Fruit fly (Drosophila melanogaster) whole organism, prepupa: Measurements from ENCODE around the gene CG18130.

Source experiments
- CG11902 ChIP-seq: fragments of 200-800 bp; sonication (Bioruptor generic); optimal IDR thresholded peaks from 3 replicates; lab custom pipeline; 2016; ENCODE audit warnings: missing biosample characterization, missing genetic modification characterization
- CG3032 ChIP-seq: fragments of 200-800 bp; optimal IDR thresholded peaks from 2 replicates; lab custom pipeline; 2019; ENCODE audit warnings: missing biosample characterization, mild to moderate bottlenecking, missing genetic modification characterization, moderate library complexity
- CG32006 ChIP-seq: fragments of 200-800 bp; sonication (Bioruptor generic); optimal IDR thresholded peaks from 3 replicates; lab custom pipeline; 2017; ENCODE audit warnings: missing biosample characterization, mild to moderate bottlenecking, missing genetic modification characterization
- CG6808 ChIP-seq: fragments of 200-800 bp; sonication (Bioruptor generic); optimal IDR thresholded peaks from 3 replicates; lab custom pipeline; 2017; ENCODE audit warnings: missing biosample characterization, missing genetic modification characterization, mild to moderate bottlenecking, moderate library complexity, missing genetic modification reagents
- Eip78C ChIP-seq: fragments of 200-800 bp; sonication (Bioruptor generic); peaks from one replicate; lab custom pipeline; 2016; ENCODE audit warnings: missing biosample characterization, missing genetic modification characterization
- Gug ChIP-seq: fragments of 200-800 bp; sonication (Bioruptor generic); IDR thresholded peaks from 2 replicates; pipeline ENCODE4 v1.3.6; 2022; ENCODE audit warnings: missing biosample characterization, missing genetic modification characterization
- Lpt ChIP-seq: fragments of 200-800 bp; sonication (Bioruptor generic); optimal IDR thresholded peaks from 3 replicates; lab custom pipeline; 2016; ENCODE audit warnings: missing biosample characterization, missing genetic modification characterization
- Sox102F ChIP-seq: fragments of 200-800 bp; sonication (Bioruptor generic); optimal IDR thresholded peaks from 2 replicates; lab custom pipeline; 2016; ENCODE audit warnings: missing biosample characterization, mild to moderate bottlenecking, missing genetic modification characterization
- cyc ChIP-seq: fragments of 200-800 bp; sonication (Bioruptor generic); optimal IDR thresholded peaks from 3 replicates; lab custom pipeline; 2016; ENCODE audit warnings: missing biosample characterization, missing genetic modification characterization
- dac ChIP-seq: fragments of 200-800 bp; sonication (Bioruptor generic); optimal IDR thresholded peaks from 2 replicates; lab custom pipeline; 2017; ENCODE audit warnings: missing biosample characterization, mild to moderate bottlenecking, missing genetic modification characterization
- esn ChIP-seq: fragments of 200-800 bp; sonication (Bioruptor generic); optimal IDR thresholded peaks from 2 replicates; lab custom pipeline; 2016; ENCODE audit warnings: missing biosample characterization, mild to moderate bottlenecking, missing genetic modification characterization, moderate library complexity
- fkh ChIP-seq: fragments of 200-800 bp; sonication (Bioruptor generic); optimal IDR thresholded peaks from 3 replicates; lab custom pipeline; 2017; ENCODE audit warnings: missing biosample characterization, mild to moderate bottlenecking, missing genetic modification characterization, moderate library complexity
- pdm3 ChIP-seq: fragments of 200-800 bp; sonication (Bioruptor generic); optimal IDR thresholded peaks from 3 replicates; lab custom pipeline; 2016; ENCODE audit warnings: missing biosample characterization, missing genetic modification characterization
- ss ChIP-seq, 2 experiments: fragments of 200-800 bp; sonication (Bioruptor generic); optimal IDR thresholded peaks; 2 replicates in 1 of 2; 3 replicates in 1 of 2; lab custom pipeline; 2017 to 2018; ENCODE audit warnings: mild to moderate bottlenecking in 2 of 2, missing biosample characterization in 2 of 2, missing genetic modification characterization in 2 of 2, moderate library complexity in 1 of 2

dm6 chrX:11987664-11988063 lies 4.9 kb downstream of the CG18130 start, which contains the start of gene gd:
- TF ChIP-seq CG6808 (GFP tag; lab: Kevin White, UChicago) (no peak), Gug (GFP tag; lab: Robert Waterston, UW) (no peak), Eip78C (GFP tag; lab: Kevin White, UChicago) (no peak), CG11902 (GFP tag; lab: Kevin White, UChicago) (no peak), Sox102F (GFP tag; lab: Kevin White, UChicago) (no peak), pdm3 (no peak), CG3032 (tag; lab: Kevin White, UChicago) (no peak), CG32006 (GFP tag; lab: Kevin White, UChicago) (no peak), esn (GFP tag; lab: Kevin White, UChicago) (no peak), fkh (no peak), Lpt (GFP tag; lab: Kevin White, UChicago) (no peak), dac (GFP tag; lab: Kevin White, UChicago) (no peak), cyc (GFP tag; lab: Kevin White, UChicago) (no peak), ss (GFP tag; optimal IDR thresholded peaks at IDR 0.05; lab: Kevin White, UChicago) (no peak)
